Fruit fly (Drosophila melanogaster) whole organism, embryonic: ENCODE results near the gene parvin.

Experiments used
- CG10321 ChIP-seq: fragments of 200-800 bp; sonication (Bioruptor generic); IDR thresholded peaks from 2 replicates; pipeline ENCODE4 v1.3.6; 2022; ENCODE audit warnings: missing biosample characterization, missing genetic modification characterization
- CG10979 ChIP-seq: fragments of 200-800 bp; sonication (Bioruptor generic); optimal IDR thresholded peaks from 2 replicates; lab custom pipeline; 2018; ENCODE audit warnings: missing biosample characterization, mild to moderate bottlenecking, missing genetic modification characterization, moderate library complexity
- CG12155 ChIP-seq: fragments of 200-800 bp; sonication (Bioruptor generic); optimal IDR thresholded peaks from 3 replicates; lab custom pipeline; 2016; ENCODE audit warnings: missing biosample characterization, missing genetic modification characterization
- CG16779 ChIP-seq: fragments of 200-800 bp; sonication (Bioruptor generic); IDR thresholded peaks from 2 replicates; pipeline ENCODE4 v1.3.6; 2022; ENCODE audit warnings: missing biosample characterization, missing genetic modification characterization
- CG17328 ChIP-seq: fragments of 200-800 bp; sonication (Bioruptor generic); IDR thresholded peaks from 2 replicates; pipeline ENCODE4 v1.3.6; 2022; ENCODE audit warnings: missing biosample characterization, missing genetic modification characterization
- CG2129 ChIP-seq: fragments of 200-800 bp; sonication (Bioruptor generic); IDR thresholded peaks from 2 replicates; pipeline ENCODE4 v1.3.6; 2022; ENCODE audit warnings: missing biosample characterization, missing genetic modification characterization; ENCODE audit not compliant: partially characterized antibody
- CG3065 ChIP-seq: fragments of 200-800 bp; sonication (Bioruptor generic); optimal IDR thresholded peaks from 2 replicates; lab custom pipeline; 2016; ENCODE audit warnings: missing biosample characterization, missing genetic modification characterization
- CG32772 ChIP-seq: fragments of 200-800 bp; sonication (Bioruptor generic); IDR thresholded peaks from 2 replicates; pipeline ENCODE4 v1.3.6; 2022; ENCODE audit warnings: missing biosample characterization, missing genetic modification characterization
- CG6854 ChIP-seq: fragments of 200-800 bp; sonication (Bioruptor generic); optimal IDR thresholded peaks from 3 replicates; lab custom pipeline; 2017; ENCODE audit warnings: missing biosample characterization, mild to moderate bottlenecking, missing genetic modification characterization
- Hr51 ChIP-seq, 2 experiments: fragments of 200-800 bp; sonication (Bioruptor generic); optimal IDR thresholded peaks; 2 replicates in 1 of 2; 3 replicates in 1 of 2; lab custom pipeline; 2016 to 2018; ENCODE audit warnings: missing biosample characterization in 2 of 2, missing genetic modification characterization in 2 of 2, mild to moderate bottlenecking in 1 of 2, moderate library complexity in 1 of 2
- pb ChIP-seq: fragments of 200-800 bp; sonication (Bioruptor generic); optimal IDR thresholded peaks from 3 replicates; lab custom pipeline; 2016; ENCODE audit warnings: missing biosample characterization, missing genetic modification characterization
- ro ChIP-seq: fragments of 200-800 bp; sonication (Bioruptor generic); IDR thresholded peaks from 2 replicates; pipeline ENCODE4 v1.3.6; 2022; ENCODE audit warnings: missing biosample characterization, missing genetic modification characterization
- tin ChIP-seq: fragments of 200-800 bp; sonication (Bioruptor generic); optimal IDR thresholded peaks from 3 replicates; lab custom pipeline; 2016; ENCODE audit warnings: missing biosample characterization, missing genetic modification characterization

DNA sequence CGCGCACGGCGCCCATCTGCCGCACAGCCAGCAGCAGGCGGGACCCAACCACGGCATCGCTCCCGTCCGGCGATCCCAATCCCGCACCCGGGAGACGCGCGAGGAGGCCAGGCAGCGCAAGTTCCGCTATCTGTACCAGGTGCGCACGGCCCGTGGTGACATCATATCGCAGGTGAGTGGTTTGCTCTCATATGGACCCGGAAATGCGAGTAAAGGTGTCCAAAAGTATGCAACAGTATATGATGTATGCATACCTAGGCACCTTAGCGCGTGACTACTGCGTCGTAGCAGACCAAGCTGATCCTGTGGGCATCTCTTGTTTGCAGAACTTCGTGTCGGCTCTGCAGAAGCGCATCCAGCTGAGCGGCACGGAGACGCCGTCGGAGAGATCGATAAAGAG lies 8.0 kb upstream of the parvin start:
- no peak for TF ChIP-seq CG3065
- 0 out of 2 replicates have a peak, but pooled peaks have one; percentile 28 for TF ChIP-seq CG16779
- no peak for TF ChIP-seq CG32772 (GFP tag; lab: Robert Waterston, UW)
- no peak for TF ChIP-seq CG10979 (tag; lab: Kevin White, UChicago)
- TF ChIP-seq CG2129 = no peak
- no peak for TF ChIP-seq CG6854
- TF ChIP-seq CG10321 (GFP tag; lab: Robert Waterston, UW) = no peak
- TF ChIP-seq tin (GFP tag; lab: Kevin White, UChicago) = no peak
- no peak for TF ChIP-seq Hr51 (GFP tag; optimal IDR thresholded peaks at IDR 0.05; lab: Kevin White, UChicago)
- no peak for TF ChIP-seq ro (GFP tag; lab: Robert Waterston, UW)
- no peak for TF ChIP-seq CG17328 (GFP tag; lab: Robert Waterston, UW)
- TF ChIP-seq CG12155 (GFP tag; lab: Kevin White, UChicago) = no peak
- TF ChIP-seq pb (GFP tag; lab: Kevin White, UChicago) = no peak
